Fruit fly (Drosophila melanogaster): ENCODE data around the gene Osi12.

Osi12 gene

DNA sequence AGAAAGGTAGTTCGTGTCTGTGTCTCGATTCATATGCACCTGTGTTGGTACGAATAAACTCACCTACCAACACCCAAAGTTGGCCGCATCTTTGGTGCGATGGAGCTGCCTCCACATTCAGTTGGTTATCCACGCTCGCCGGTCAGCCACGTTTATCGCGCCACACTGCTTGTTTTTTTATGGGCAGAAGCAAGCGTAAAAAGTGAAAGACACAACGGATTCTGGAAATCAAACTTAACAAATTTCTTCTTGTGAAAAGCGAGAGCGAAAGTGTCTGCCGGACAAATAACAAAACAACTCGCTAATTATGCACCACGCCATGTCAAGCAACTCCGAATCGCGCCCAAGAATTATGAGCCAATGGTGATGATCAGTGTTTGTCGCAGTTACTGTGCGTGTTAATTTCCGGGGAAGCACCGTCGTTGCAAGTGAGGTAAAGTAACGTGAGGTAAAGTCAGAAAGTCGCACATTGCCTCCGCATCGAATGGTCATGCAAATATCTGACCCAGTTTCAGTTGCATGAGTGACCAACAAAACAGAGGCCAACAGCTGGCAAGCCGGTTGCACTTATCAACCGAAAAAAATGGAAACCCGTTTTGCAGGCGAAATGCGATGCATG is 33.4 kb downstream of the Osi12 start, which contains the start of gene Osi17:
TSS of gene Osi17 (plus strand) at position 132 of the 619 bp plus-strand sequence.
- TF ChIP-seq CG17801 (GFP tag; optimal IDR thresholded peaks at IDR 0.05; ENCODE audit: partially characterized antibody): no peak

DNA sequence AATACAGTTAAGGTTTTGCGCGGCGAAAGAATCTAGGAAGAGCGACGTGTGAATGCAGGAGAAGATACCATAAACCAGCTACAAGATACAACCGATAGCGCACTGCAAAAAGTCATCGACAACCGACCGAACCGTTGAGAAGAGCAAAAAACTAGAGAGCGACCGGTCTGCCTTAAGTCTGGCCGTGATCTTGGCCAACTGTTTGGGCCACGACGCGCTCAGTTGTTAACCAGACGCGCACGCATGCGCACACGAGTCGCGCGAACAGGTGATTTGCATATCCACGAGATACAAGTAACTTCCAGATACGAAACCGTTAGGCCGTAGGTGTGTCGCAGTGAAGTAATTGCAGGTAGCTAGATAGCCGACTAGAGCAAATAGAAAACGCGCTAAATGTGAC is 36.7 kb downstream of the Osi12 start:
- no peak for TF ChIP-seq CG17801 (GFP tag; optimal IDR thresholded peaks at IDR 0.05; ENCODE audit: partially characterized antibody)

DNA sequence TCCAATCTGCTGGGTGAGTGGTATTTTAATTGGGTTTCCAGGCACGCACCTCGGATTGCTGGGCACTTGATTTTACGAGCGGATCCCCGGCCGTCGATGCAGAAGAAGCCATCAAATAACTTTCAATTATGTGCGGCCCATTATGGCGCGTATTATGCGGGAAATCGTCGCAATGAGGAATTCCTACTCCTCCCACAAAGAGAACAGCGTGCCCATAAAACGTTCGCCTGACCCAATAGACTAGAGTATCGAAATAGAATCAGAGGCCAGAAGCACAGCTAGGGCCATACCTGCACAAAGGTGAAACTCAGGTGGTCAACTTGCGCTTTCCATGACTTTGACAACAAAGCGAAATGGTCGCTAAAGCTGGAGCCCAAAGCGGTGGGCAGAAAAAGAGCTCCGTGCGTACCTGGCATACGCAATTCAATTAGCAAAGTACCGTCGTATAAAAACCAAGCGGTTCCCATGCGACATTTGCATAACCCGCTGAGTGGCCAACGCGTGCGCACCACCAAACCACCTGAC is 51.5 kb downstream of the Osi12 start, which contains the start of gene Osi18:
TSS of gene Osi18 (plus strand) at position 475 of the 525 bp plus-strand sequence.
- TF ChIP-seq CG17801 (GFP tag; optimal IDR thresholded peaks at IDR 0.05; ENCODE audit: partially characterized antibody): no peak
